Worm (Caenorhabditis elegans) whole organism, L3 larva: Measurements from ENCODE around the gene F21C10.18.

ENCODE experiments used
- R02D3.7 ChIP-seq: fragments of 150-350 bp; optimal IDR thresholded peaks from 2 replicates; lab custom pipeline; 2014; ENCODE audit warnings: missing biosample characterization, missing genetic modification characterization
- ZK546.5 ChIP-seq: sonication (generic microtip); optimal IDR thresholded peaks from 2 replicates; lab custom pipeline; 2017; ENCODE audit warnings: missing biosample characterization, missing genetic modification characterization
- aly-2 ChIP-seq: fragments of 150-350 bp; optimal IDR thresholded peaks from 2 replicates; lab custom pipeline; 2014; ENCODE audit warnings: missing biosample characterization, missing genetic modification characterization
- ama-1 ChIP-seq: fragments of 150-350 bp; optimal IDR thresholded peaks from 2 replicates; lab custom pipeline; 2018
- ceh-28 ChIP-seq: fragments of 150-350 bp; optimal IDR thresholded peaks from 2 replicates; lab custom pipeline; 2014; ENCODE audit warnings: missing biosample characterization, missing genetic modification reagents, missing genetic modification characterization
- ceh-82 ChIP-seq: fragments of 150-350 bp; optimal IDR thresholded peaks from 2 replicates; lab custom pipeline; 2014; ENCODE audit warnings: missing biosample characterization, missing genetic modification characterization
- ceh-9 ChIP-seq: sonication (generic microtip); optimal IDR thresholded peaks from 2 replicates; lab custom pipeline; 2018; ENCODE audit warnings: missing biosample characterization, missing genetic modification characterization
- daf-12 ChIP-seq: fragments of 150-350 bp; optimal IDR thresholded peaks from 2 replicates; lab custom pipeline; 2014; ENCODE audit warnings: missing biosample characterization, missing genetic modification reagents, missing genetic modification characterization
- egl-27 ChIP-seq: sonication (generic microtip); optimal IDR thresholded peaks from 4 replicates; lab custom pipeline; 2017; ENCODE audit warnings: missing biosample characterization, missing genetic modification reagents, missing genetic modification characterization
- egl-5 ChIP-seq: fragments of 150-350 bp; optimal IDR thresholded peaks from 2 replicates; lab custom pipeline; 2017; ENCODE audit warnings: missing biosample characterization, missing genetic modification reagents, missing genetic modification characterization, inconsistent platforms
- elt-1 ChIP-seq: fragments of 150-350 bp; optimal IDR thresholded peaks from 2 replicates; lab custom pipeline; 2014; ENCODE audit warnings: missing biosample characterization, missing genetic modification characterization
- elt-2 ChIP-seq: sonication (generic microtip); optimal IDR thresholded peaks from 2 replicates; lab custom pipeline; 2016; ENCODE audit warnings: missing genetic modification reagents, mild to moderate bottlenecking, missing genetic modification characterization, missing compliant biosample characterization
- elt-3 ChIP-seq, 3 experiments: fragments of 150-350 bp in 1 of 3; sonication (generic microtip) in 2 of 3; optimal IDR thresholded peaks; 2 replicates in 2 of 3; 4 replicates in 1 of 3; lab custom pipeline; 2014 to 2017; ENCODE audit warnings: missing biosample characterization in 3 of 3, missing genetic modification characterization in 3 of 3
- fkh-10 ChIP-seq: sonication (generic microtip); optimal IDR thresholded peaks from 2 replicates; lab custom pipeline; 2017; ENCODE audit warnings: missing biosample characterization, missing genetic modification reagents, missing genetic modification characterization
- fkh-2 ChIP-seq: fragments of 150-350 bp; optimal IDR thresholded peaks from 2 replicates; lab custom pipeline; 2014; ENCODE audit warnings: missing biosample characterization, missing genetic modification reagents, missing genetic modification characterization
- fos-1 ChIP-seq: fragments of 150-350 bp; optimal IDR thresholded peaks from 2 replicates; lab custom pipeline; 2014; ENCODE audit warnings: missing biosample characterization, missing genetic modification characterization
- hmg-11 ChIP-seq: sonication (generic microtip); optimal IDR thresholded peaks from 2 replicates; lab custom pipeline; 2016; ENCODE audit warnings: missing genetic modification characterization, missing compliant biosample characterization
- jun-1 ChIP-seq: fragments of 150-350 bp; optimal IDR thresholded peaks from 2 replicates; lab custom pipeline; 2014; ENCODE audit warnings: missing biosample characterization, missing genetic modification reagents, missing genetic modification characterization
- lin-39 ChIP-seq: fragments of 150-350 bp; optimal IDR thresholded peaks from 2 replicates; lab custom pipeline; 2018; ENCODE audit warnings: missing biosample characterization, missing genetic modification reagents, missing genetic modification characterization
- lsy-12 ChIP-seq: sonication (generic microtip); optimal IDR thresholded peaks from 2 replicates; lab custom pipeline; 2016; ENCODE audit warnings: mild to moderate bottlenecking, missing genetic modification characterization, missing compliant biosample characterization
- mdl-1 ChIP-seq: fragments of 150-350 bp; optimal IDR thresholded peaks from 2 replicates; lab custom pipeline; 2014; ENCODE audit warnings: missing biosample characterization, missing genetic modification characterization
- mml-1 ChIP-seq: fragments of 150-350 bp; sonication (generic microtip); optimal IDR thresholded peaks from 3 replicates; lab custom pipeline; 2014; ENCODE audit warnings: missing biosample characterization, missing genetic modification characterization
- nfya-1 ChIP-seq: sonication (generic microtip); optimal IDR thresholded peaks from 2 replicates; lab custom pipeline; 2017; ENCODE audit warnings: missing genetic modification characterization, mild to moderate bottlenecking, missing compliant biosample characterization, antibody characterized with exemption, moderate library complexity; ENCODE audit not compliant: insufficient read depth
- nhr-11 ChIP-seq: fragments of 150-350 bp; optimal IDR thresholded peaks from 2 replicates; lab custom pipeline; 2014; ENCODE audit warnings: missing biosample characterization, missing genetic modification characterization
- nhr-12 ChIP-seq: fragments of 150-350 bp; optimal IDR thresholded peaks from 2 replicates; lab custom pipeline; 2014; ENCODE audit warnings: missing biosample characterization, missing genetic modification characterization
- nhr-23 ChIP-seq: fragments of 150-350 bp; optimal IDR thresholded peaks from 2 replicates; lab custom pipeline; 2014; ENCODE audit warnings: missing biosample characterization, missing genetic modification reagents, missing genetic modification characterization
- nhr-237 ChIP-seq: fragments of 150-350 bp; optimal IDR thresholded peaks from 2 replicates; lab custom pipeline; 2014; ENCODE audit warnings: missing biosample characterization, missing genetic modification characterization
- nhr-25 ChIP-seq: sonication (generic microtip); optimal IDR thresholded peaks from 2 replicates; lab custom pipeline; 2017; ENCODE audit warnings: missing biosample characterization, missing genetic modification characterization
- nhr-28 ChIP-seq: fragments of 150-350 bp; optimal IDR thresholded peaks from 2 replicates; lab custom pipeline; 2014; ENCODE audit warnings: missing biosample characterization, missing genetic modification characterization
- nhr-43 ChIP-seq: sonication (generic microtip); optimal IDR thresholded peaks from 2 replicates; lab custom pipeline; 2016; ENCODE audit warnings: mild to moderate bottlenecking, missing genetic modification characterization, missing compliant biosample characterization; ENCODE audit not compliant: poor library complexity, severe bottlenecking
- nhr-67 ChIP-seq: fragments of 150-350 bp; optimal IDR thresholded peaks from 2 replicates; lab custom pipeline; 2014; ENCODE audit warnings: missing biosample characterization, missing genetic modification characterization
- nhr-76 ChIP-seq: fragments of 150-350 bp; sonication (generic microtip); optimal IDR thresholded peaks from 5 replicates; lab custom pipeline; 2014; ENCODE audit warnings: missing biosample characterization, missing genetic modification characterization
- nhr-77 ChIP-seq: fragments of 150-350 bp; optimal IDR thresholded peaks from 2 replicates; lab custom pipeline; 2014; ENCODE audit warnings: missing biosample characterization, missing genetic modification characterization
- pqm-1 ChIP-seq: fragments of 150-350 bp; optimal IDR thresholded peaks from 2 replicates; lab custom pipeline; 2017; ENCODE audit warnings: missing biosample characterization, missing genetic modification characterization, inconsistent platforms
- sea-2 ChIP-seq: fragments of 150-350 bp; sonication (generic microtip); optimal IDR thresholded peaks from 4 replicates; lab custom pipeline; 2014; ENCODE audit warnings: missing biosample characterization, missing genetic modification reagents, missing genetic modification characterization
- skn-1 ChIP-seq: fragments of 150-350 bp; optimal IDR thresholded peaks from 2 replicates; lab custom pipeline; 2014; ENCODE audit warnings: missing biosample characterization, missing genetic modification characterization
- snpc-4 ChIP-seq: fragments of 150-350 bp; optimal IDR thresholded peaks from 2 replicates; lab custom pipeline; 2014; ENCODE audit warnings: missing biosample characterization, missing genetic modification characterization
- tbx-2 ChIP-seq: sonication (generic microtip); optimal IDR thresholded peaks from 2 replicates; lab custom pipeline; 2016; ENCODE audit warnings: mild to moderate bottlenecking, missing genetic modification characterization, missing compliant biosample characterization
- unc-62 ChIP-seq: fragments of 150-350 bp; sonication (generic microtip); optimal IDR thresholded peaks from 4 replicates; lab custom pipeline; 2014; ENCODE audit warnings: missing biosample characterization, missing genetic modification reagents, missing genetic modification characterization
- zag-1 ChIP-seq: fragments of 150-350 bp; optimal IDR thresholded peaks from 2 replicates; lab custom pipeline; 2014; ENCODE audit warnings: missing biosample characterization, missing genetic modification characterization
- ztf-11 ChIP-seq: fragments of 150-350 bp; optimal IDR thresholded peaks from 2 replicates; lab custom pipeline; 2014; ENCODE audit warnings: missing biosample characterization, missing genetic modification characterization
- ztf-4 ChIP-seq: fragments of 150-350 bp; optimal IDR thresholded peaks from 2 replicates; lab custom pipeline; 2014; ENCODE audit warnings: missing biosample characterization, missing genetic modification characterization

F21C10.18 gene

DNA sequence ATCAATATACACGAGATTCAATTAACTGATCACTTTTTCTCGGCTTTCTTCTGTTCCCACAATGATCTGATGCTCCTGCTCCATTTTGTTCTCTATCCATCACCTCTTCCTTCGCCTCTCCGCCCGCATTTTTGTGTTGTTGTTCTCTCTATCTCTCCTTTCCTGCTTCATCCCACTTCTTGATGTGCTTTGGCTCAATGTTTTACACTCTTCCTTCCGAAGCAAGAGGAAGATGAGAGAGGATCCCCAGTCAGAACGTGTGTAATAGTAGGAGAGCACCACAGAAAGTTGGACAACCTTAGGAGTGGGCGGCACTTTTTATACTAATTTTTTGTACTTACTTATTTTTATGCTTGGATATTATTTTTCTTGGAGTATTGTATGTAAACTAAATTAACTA lies 3.6 kb downstream of the F21C10.18 start:
- no peak for TF ChIP-seq nhr-25 (tag; lab: Kevin White, UChicago)
- TF ChIP-seq unc-62 (GFP tag; lab: Kevin White, UChicago) = no peak
- TF ChIP-seq nfya-1 (tag; lab: Kevin White, UChicago) = no peak
- TF ChIP-seq nhr-67 = no peak
- TF ChIP-seq ZK546.5 (tag; lab: Kevin White, UChicago) = no peak
- no peak for TF ChIP-seq lin-39
- no peak for TF ChIP-seq nhr-11 (tag; lab: Kevin White, UChicago)
- TF ChIP-seq mml-1 (tag; lab: Kevin White, UChicago) = no peak
- no peak for TF ChIP-seq fkh-10
- TF ChIP-seq sea-2 (GFP tag; lab: Kevin White, UChicago) = no peak
- no peak for TF ChIP-seq elt-3 (tag; optimal IDR thresholded peaks at IDR 0.05; lab: Kevin White, UChicago)
- TF ChIP-seq nhr-12 (tag; lab: Kevin White, UChicago) = no peak

DNA sequence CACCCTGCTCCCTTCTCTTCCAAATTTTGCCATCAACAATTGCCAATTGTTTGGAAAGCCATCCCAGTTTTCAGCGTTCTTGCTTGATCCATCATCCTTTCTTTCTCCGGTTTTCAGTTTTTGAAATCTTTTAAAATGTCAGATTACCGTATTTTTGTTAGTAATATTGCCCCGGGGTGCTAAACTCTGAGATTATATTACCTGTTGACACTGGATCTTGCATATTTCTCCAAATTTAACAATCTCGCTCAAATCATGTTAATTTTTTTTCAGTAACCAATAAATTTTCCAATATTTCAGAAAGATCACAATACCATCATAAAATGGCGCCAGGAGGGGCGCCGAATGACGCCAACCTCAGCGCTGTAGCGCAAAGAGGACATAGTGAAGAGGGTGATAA lies 4.1 kb downstream of the F21C10.18 start, which contains the start of gene F21C10.7:
Gene F21C10.7, plus strand, starts transcription at position 301 of the 400 bp plus-strand sequence.
- TF ChIP-seq nhr-25 (tag; lab: Kevin White, UChicago) (no peak), zag-1 (tag; lab: Kevin White, UChicago) (no peak), ceh-82 (no peak), egl-5 (tag; lab: Kevin White, UChicago) (no peak), skn-1 (tag; lab: Kevin White, UChicago) (no peak), nhr-77 (tag; lab: Kevin White, UChicago) (no peak), ama-1 (lab: Kevin White, UChicago) (no peak), elt-1 (tag; lab: Kevin White, UChicago) (no peak), lin-39 (no peak), jun-1 (no peak), nhr-237 (tag; lab: Kevin White, UChicago) (no peak), ZK546.5 (tag; lab: Kevin White, UChicago) (no peak), nhr-28 (tag; lab: Kevin White, UChicago) (no peak), R02D3.7 (tag; lab: Kevin White, UChicago) (no peak), elt-2 (no peak), elt-3 (tag; optimal IDR thresholded peaks at IDR 0.05; lab: Kevin White, UChicago) (no peak), ceh-28 (no peak), hmg-11 (tag; lab: Kevin White, UChicago) (no peak)

DNA sequence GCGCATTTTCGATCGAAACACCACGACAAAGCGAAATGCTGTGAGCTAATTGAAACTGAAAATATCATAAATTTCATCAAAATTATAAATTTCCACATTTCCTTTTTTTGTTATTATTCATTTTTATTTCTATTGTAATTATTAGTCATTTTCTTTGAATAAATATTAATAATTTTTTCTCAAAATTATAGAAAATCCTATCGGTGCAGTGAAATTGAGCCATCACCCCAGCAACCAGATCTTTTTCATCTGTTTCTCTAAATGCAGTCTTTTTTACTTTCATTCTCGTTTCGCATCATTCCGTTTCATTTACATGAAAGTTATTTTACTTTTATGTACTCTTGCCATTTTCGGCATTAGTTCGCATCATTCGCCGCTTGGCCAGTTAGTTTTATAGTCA lies 13.7 kb downstream of the F21C10.18 start, which contains the start of gene F21C10.13:
Gene F21C10.13, plus strand, starts transcription at position 301 of the 400 bp plus-strand sequence.
- TF ChIP-seq fos-1 (tag; lab: Kevin White, UChicago) = no peak
- no peak for TF ChIP-seq elt-2
- no peak for TF ChIP-seq aly-2 (tag; lab: Kevin White, UChicago)
- no peak for TF ChIP-seq nhr-28 (tag; lab: Kevin White, UChicago)
- no peak for TF ChIP-seq mdl-1 (tag; lab: Kevin White, UChicago)
- TF ChIP-seq nhr-67 = no peak
- no peak for TF ChIP-seq ceh-9 (tag; lab: Kevin White, UChicago)
- TF ChIP-seq ZK546.5 (tag; lab: Kevin White, UChicago) = no peak
- no peak for TF ChIP-seq unc-62 (GFP tag; lab: Kevin White, UChicago)
- no peak for TF ChIP-seq nhr-11 (tag; lab: Kevin White, UChicago)
- no peak for TF ChIP-seq fkh-10
- TF ChIP-seq elt-1 (tag; lab: Kevin White, UChicago) = no peak
- TF ChIP-seq mml-1 (tag; lab: Kevin White, UChicago) = no peak
- no peak for TF ChIP-seq R02D3.7 (tag; lab: Kevin White, UChicago)
- no peak for TF ChIP-seq lsy-12
- no peak for TF ChIP-seq nhr-76
- no peak for TF ChIP-seq nhr-25 (tag; lab: Kevin White, UChicago)
- TF ChIP-seq jun-1 = no peak
- TF ChIP-seq zag-1 (tag; lab: Kevin White, UChicago) = no peak
- no peak for TF ChIP-seq tbx-2

DNA sequence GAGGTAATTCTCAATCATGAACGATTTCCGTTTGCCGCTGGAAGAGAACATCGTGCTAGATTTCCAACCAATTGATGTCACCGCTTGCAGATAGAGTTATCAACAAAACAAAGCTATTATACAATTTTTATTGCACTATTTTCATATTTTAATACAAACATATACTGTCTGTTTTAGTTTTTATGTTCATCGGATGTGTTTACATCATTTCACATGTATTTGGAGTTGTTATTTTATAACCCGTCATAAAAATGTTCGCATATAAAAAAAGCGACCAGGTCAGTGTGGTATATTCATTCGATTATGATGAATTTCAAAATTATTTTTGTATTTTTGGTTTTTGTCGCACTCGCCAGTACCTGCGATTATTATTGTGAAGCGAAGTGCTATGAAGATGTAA lies 14.9 kb downstream of the F21C10.18 start, which contains the start of gene F21C10.11:
Gene F21C10.11, plus strand, starts transcription at position 301 of the 400 bp plus-strand sequence.
- TF ChIP-seq mdl-1 (tag; lab: Kevin White, UChicago) (no peak), egl-5 (tag; lab: Kevin White, UChicago) (no peak), nhr-12 (tag; lab: Kevin White, UChicago) (no peak), pqm-1 (tag; lab: Kevin White, UChicago) (peak; percentile 26), sea-2 (GFP tag; lab: Kevin White, UChicago) (no peak)

DNA sequence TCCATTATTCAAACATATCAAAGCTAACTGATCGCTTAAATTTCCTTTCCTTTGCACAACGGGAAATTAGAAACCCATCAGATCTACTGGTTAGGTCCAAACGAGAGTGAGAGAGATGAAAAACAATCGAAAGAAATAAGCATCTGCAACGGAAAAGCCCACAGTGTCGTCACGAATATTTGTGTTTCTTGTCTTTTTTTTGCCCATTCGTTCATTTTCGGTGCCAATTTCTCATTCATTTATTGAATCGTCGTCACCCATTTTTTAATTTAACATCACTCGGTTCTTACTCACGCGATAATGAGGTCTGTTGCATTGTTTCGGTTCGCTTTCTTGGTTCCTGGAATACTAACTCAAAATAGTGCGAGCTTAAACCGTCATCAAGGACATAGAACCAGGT lies 15.9 kb downstream of the F21C10.18 start, which contains the start of gene F21C10.6:
Gene F21C10.6, plus strand, starts transcription at position 301 of the 400 bp plus-strand sequence.
- TF ChIP-seq nhr-28 (tag; lab: Kevin White, UChicago) (no peak), nfya-1 (tag; lab: Kevin White, UChicago) (no peak), mml-1 (tag; lab: Kevin White, UChicago) (no peak), ztf-11 (no peak), egl-27 (tag; lab: Kevin White, UChicago) (no peak), snpc-4 (no peak), nhr-237 (tag; lab: Kevin White, UChicago) (no peak), ztf-4 (tag; lab: Kevin White, UChicago) (no peak), nhr-23 (tag; lab: Kevin White, UChicago) (no peak), jun-1 (no peak), unc-62 (GFP tag; lab: Kevin White, UChicago) (no peak), pqm-1 (tag; lab: Kevin White, UChicago) (no peak), nhr-43 (tag; lab: Kevin White, UChicago) (no peak), nhr-67 (no peak), ceh-9 (tag; lab: Kevin White, UChicago) (no peak), nhr-12 (tag; lab: Kevin White, UChicago) (no peak), lin-39 (no peak), fkh-2 (tag; lab: Kevin White, UChicago) (no peak), daf-12 (tag; lab: Kevin White, UChicago) (no peak)
- TF ChIP-seq, all 47 proteins: peak for 0
